Worm (Caenorhabditis elegans) whole organism, L1 larva: ENCODE data around the gene unc-119.

Experiments
- C16A3.4 ChIP-seq: fragments of 150-350 bp; optimal IDR thresholded peaks from 2 replicates; lab custom pipeline; 2014; ENCODE audit warnings: missing biosample characterization, missing genetic modification characterization
- aha-1 ChIP-seq: fragments of 150-350 bp; optimal IDR thresholded peaks from 2 replicates; lab custom pipeline; 2014; ENCODE audit warnings: missing biosample characterization, missing genetic modification characterization
- aly-2 ChIP-seq: fragments of 150-350 bp; optimal IDR thresholded peaks from 2 replicates; lab custom pipeline; 2014; ENCODE audit warnings: missing biosample characterization, missing genetic modification characterization
- blmp-1 ChIP-seq: fragments of 150-350 bp; optimal IDR thresholded peaks from 2 replicates; lab custom pipeline; 2014; ENCODE audit warnings: missing biosample characterization, missing genetic modification characterization
- ceh-82 ChIP-seq, 3 experiments: fragments of 150-350 bp in 1 of 3; sonication (generic microtip) in 2 of 3; optimal IDR thresholded peaks; 2 replicates each; lab custom pipeline; 2014 to 2017; ENCODE audit warnings: missing biosample characterization in 3 of 3, missing genetic modification characterization in 3 of 3
- dpl-1 ChIP-seq, 3 experiments: fragments of 150-350 bp in 2 of 3; sonication (generic microtip) in 1 of 3; optimal IDR thresholded peaks; 2 replicates each; lab custom pipeline; 2014 to 2017; ENCODE audit warnings: missing biosample characterization in 3 of 3, missing genetic modification characterization in 3 of 3, missing genetic modification reagents in 3 of 3
- dsc-1 ChIP-seq: sonication (generic microtip); optimal IDR thresholded peaks from 2 replicates; lab custom pipeline; 2016; ENCODE audit warnings: mild to moderate bottlenecking, missing genetic modification characterization, missing compliant biosample characterization
- efl-1 ChIP-seq, 4 experiments: fragments of 150-350 bp; optimal IDR thresholded peaks in 3 of 4; peaks in 1 of 4; 1 replicate in 1 of 4; 2 replicates in 3 of 4; lab custom pipeline; 2014; ENCODE audit warnings: missing biosample characterization in 2 of 4, missing genetic modification characterization in 2 of 4, missing genetic modification reagents in 2 of 4
- egl-27 ChIP-seq, 2 experiments: fragments of 150-350 bp in 1 of 2; sonication (generic microtip); optimal IDR thresholded peaks; 3 replicates each; lab custom pipeline; 2017 to 2018; ENCODE audit warnings: missing biosample characterization in 2 of 2, missing genetic modification characterization in 2 of 2, missing genetic modification reagents in 2 of 2
- elt-2 ChIP-seq: sonication (generic microtip); optimal IDR thresholded peaks from 2 replicates; lab custom pipeline; 2016; ENCODE audit warnings: missing genetic modification characterization, mild to moderate bottlenecking, inconsistent platforms, missing compliant biosample characterization, missing genetic modification reagents
- ets-5 ChIP-seq: fragments of 200-800 bp; sonication (Bioruptor generic); IDR thresholded peaks from 2 replicates; pipeline ENCODE4 v1.3.6; 2022; ENCODE audit warnings: missing genetic modification characterization, missing compliant biosample characterization
- fkh-4 ChIP-seq: sonication (generic microtip); optimal IDR thresholded peaks from 2 replicates; lab custom pipeline; 2016; ENCODE audit warnings: missing compliant biosample characterization, missing genetic modification characterization, borderline replicate concordance
- hpl-2 ChIP-seq: fragments of 150-350 bp; optimal IDR thresholded peaks from 2 replicates; lab custom pipeline; 2014; ENCODE audit warnings: missing biosample characterization, missing genetic modification reagents, missing genetic modification characterization
- lin-13 ChIP-seq: fragments of 150-350 bp; optimal IDR thresholded peaks from 2 replicates; lab custom pipeline; 2014; ENCODE audit warnings: missing biosample characterization, missing genetic modification reagents, missing genetic modification characterization
- lin-14 ChIP-seq: fragments of 200-800 bp; sonication (Bioruptor generic); optimal IDR thresholded peaks from 2 replicates; lab custom pipeline; 2018; ENCODE audit warnings: mild to moderate bottlenecking, missing genetic modification characterization, moderate library complexity, missing compliant biosample characterization
- lin-15B ChIP-seq: fragments of 150-350 bp; sonication (generic microtip); optimal IDR thresholded peaks from 3 replicates; lab custom pipeline; 2014; ENCODE audit warnings: missing biosample characterization, missing genetic modification characterization
- lin-35 ChIP-seq, 2 experiments: fragments of 150-350 bp; optimal IDR thresholded peaks; 2 replicates each; lab custom pipeline; 2014; ENCODE audit warnings: missing biosample characterization in 2 of 2, missing genetic modification characterization in 2 of 2, missing genetic modification reagents in 2 of 2
- lsy-2 ChIP-seq, 2 experiments: fragments of 150-350 bp; optimal IDR thresholded peaks; 2 replicates each; lab custom pipeline; 2014; ENCODE audit warnings: missing biosample characterization in 2 of 2, missing genetic modification characterization in 2 of 2
- mdl-1 ChIP-seq, 2 experiments: fragments of 150-350 bp; optimal IDR thresholded peaks; 2 replicates each; lab custom pipeline; 2014 to 2017; ENCODE audit warnings: missing biosample characterization in 2 of 2, missing genetic modification characterization in 2 of 2, inconsistent platforms in 1 of 2
- nhr-11 ChIP-seq: fragments of 150-350 bp; optimal IDR thresholded peaks from 2 replicates; lab custom pipeline; 2014; ENCODE audit warnings: missing biosample characterization, missing genetic modification characterization
- nhr-12 ChIP-seq: sonication (generic microtip); optimal IDR thresholded peaks from 2 replicates; lab custom pipeline; 2017; ENCODE audit warnings: missing biosample characterization, missing genetic modification characterization
- nhr-19 ChIP-seq: fragments of 200-800 bp; sonication (Bioruptor generic); conservative IDR thresholded peaks from 2 replicates; pipeline ENCODE4 v1.3.6; 2022; ENCODE audit warnings: missing genetic modification characterization, missing compliant biosample characterization
- nhr-47 ChIP-seq: sonication (generic microtip); optimal IDR thresholded peaks from 2 replicates; lab custom pipeline; 2016; ENCODE audit warnings: mild to moderate bottlenecking, missing genetic modification characterization, moderate library complexity, missing compliant biosample characterization
- nhr-77 ChIP-seq: fragments of 150-350 bp; optimal IDR thresholded peaks from 2 replicates; lab custom pipeline; 2014; ENCODE audit warnings: missing biosample characterization, missing genetic modification characterization
- nhr-85 ChIP-seq: sonication (generic microtip); peaks from one replicate; lab custom pipeline; 2016; ENCODE audit warnings: missing genetic modification characterization, inconsistent platforms, missing compliant biosample characterization
- pag-3 ChIP-seq: sonication (generic microtip); optimal IDR thresholded peaks from 2 replicates; lab custom pipeline; 2017; ENCODE audit warnings: missing genetic modification characterization, mild to moderate bottlenecking, missing compliant biosample characterization, antibody characterized with exemption, borderline replicate concordance; ENCODE audit not compliant: insufficient read depth
- rnt-1 ChIP-seq: sonication (generic microtip); optimal IDR thresholded peaks from 2 replicates; lab custom pipeline; 2016; ENCODE audit warnings: mild to moderate bottlenecking, missing genetic modification characterization, moderate library complexity, missing compliant biosample characterization
- snpc-4 ChIP-seq: fragments of 150-350 bp; optimal IDR thresholded peaks from 2 replicates; lab custom pipeline; 2014; ENCODE audit warnings: missing biosample characterization, missing genetic modification characterization
- snu-23 ChIP-seq: sonication (generic microtip); optimal IDR thresholded peaks from 2 replicates; lab custom pipeline; 2016; ENCODE audit warnings: missing genetic modification characterization, missing compliant biosample characterization
- sox-4 ChIP-seq: sonication (generic microtip); optimal IDR thresholded peaks from 2 replicates; lab custom pipeline; 2016; ENCODE audit warnings: missing genetic modification characterization, missing compliant biosample characterization
- sptf-1 ChIP-seq: fragments of 150-350 bp; optimal IDR thresholded peaks from 2 replicates; lab custom pipeline; 2014; ENCODE audit warnings: missing biosample characterization, missing genetic modification characterization
- swsn-7 ChIP-seq: sonication (generic microtip); optimal IDR thresholded peaks from 2 replicates; lab custom pipeline; 2016; ENCODE audit warnings: missing genetic modification characterization, missing compliant biosample characterization
- tbx-2 ChIP-seq: sonication (generic microtip); optimal IDR thresholded peaks from 2 replicates; lab custom pipeline; 2016; ENCODE audit warnings: missing genetic modification characterization, missing compliant biosample characterization
- unc-62 ChIP-seq: fragments of 150-350 bp; optimal IDR thresholded peaks from 2 replicates; lab custom pipeline; 2014; ENCODE audit warnings: missing biosample characterization, missing genetic modification reagents, missing genetic modification characterization
- xbp-1 ChIP-seq: sonication (generic microtip); optimal IDR thresholded peaks from 2 replicates; lab custom pipeline; 2016; ENCODE audit warnings: missing genetic modification characterization, missing compliant biosample characterization

unc-119 gene

ce11 chrIII:10857984-10858383, 44.5 kb upstream of the unc-119 start, which contains the start of gene oxi-1:
TSS of gene oxi-1 (plus strand) at chrIII:10858284.
- TF ChIP-seq sox-4 (tag; lab: Kevin White, UChicago) (no peak), tbx-2 (tag; lab: Kevin White, UChicago) (no peak), mdl-1 (tag; optimal IDR thresholded peaks at IDR 0.05; lab: Kevin White, UChicago) (no peak), ets-5 (GFP tag; lab: Robert Waterston, UW) (no peak), aha-1 (tag; lab: Kevin White, UChicago) (no peak), lin-14 (GFP tag; lab: Kevin White, UChicago) (no peak), nhr-47 (tag; lab: Kevin White, UChicago) (no peak), ceh-82 (tag; optimal IDR thresholded peaks at IDR 0.05; lab: Kevin White, UChicago) (no peak), sptf-1 (tag; lab: Kevin White, UChicago) (no peak), lin-35 (GFP tag; optimal IDR thresholded peaks at IDR 0.05; lab: Kevin White, UChicago) (no peak), swsn-7 (tag; lab: Kevin White, UChicago) (no peak)

ce11 chrIII:10861375-10861774, 41.1 kb upstream of the unc-119 start:
- no peak for TF ChIP-seq nhr-19

- TF ChIP-seq egl-27 (tag; optimal IDR thresholded peaks at IDR 0.05; lab: Kevin White, UChicago) (no peak), pag-3 (tag; lab: Kevin White, UChicago) (no peak), elt-2 (no peak), hpl-2 (GFP tag; lab: Kevin White, UChicago) (no peak), nhr-11 (tag; lab: Kevin White, UChicago) (no peak)
Observed at ce11 chrIII:10867086-10867485, 35.4 kb upstream of the unc-119 start.

ce11 chrIII:10868653-10869392, 33.6 kb upstream of the unc-119 start, which contains the start of the genes cey-4 and vps-50:
TSS of gene cey-4 (minus strand) at chrIII:10868703.
TSS of gene vps-50 (plus strand) at chrIII:10869193.
- TF ChIP-seq rnt-1 (tag; lab: Kevin White, UChicago) (peak; percentile 32), C16A3.4 (tag; lab: Kevin White, UChicago) (peak; percentile 62), nhr-85 (tag; lab: Kevin White, UChicago) (peak; percentile 6), lin-35 (GFP tag; optimal IDR thresholded peaks at IDR 0.05; lab: Kevin White, UChicago) (peak; percentile 18 to 55), lin-15B (peak; percentile 8), dpl-1 (GFP tag; optimal IDR thresholded peaks at IDR 0.05; lab: Kevin White, UChicago) (peak; percentile 28 to 66 (median 47)), snpc-4 (tag; lab: Kevin White, UChicago) (peak; percentile 2), lsy-2 (tag; optimal IDR thresholded peaks at IDR 0.05; lab: Kevin White, UChicago) (peak; percentile 41 to 67), nhr-12 (tag; lab: Kevin White, UChicago) (no peak), nhr-77 (tag; lab: Kevin White, UChicago) (no peak), xbp-1 (peak; percentile 22), unc-62 (GFP tag; lab: Kevin White, UChicago) (no peak), lin-13 (GFP tag; lab: Kevin White, UChicago) (peak; percentile 22), sptf-1 (tag; lab: Kevin White, UChicago) (no peak), efl-1 (optimal IDR thresholded peaks at IDR 0.05; lab: Kevin White, UChicago) (peak; percentile 51 to 60), efl-1 (GFP tag; optimal IDR thresholded peaks at IDR 0.05 in 1 of 2; lab: Kevin White, UChicago) (peak; percentile 45 to 95), blmp-1 (tag; lab: Kevin White, UChicago) (no peak), dsc-1 (peak; percentile 18), ceh-82 (tag; optimal IDR thresholded peaks at IDR 0.05; lab: Kevin White, UChicago) (peak in 1 of 3 experiments; percentile 29), aly-2 (tag; lab: Kevin White, UChicago) (no peak), snu-23 (GFP tag; lab: Kevin White, UChicago) (peak; percentile 40), fkh-4 (no peak), sox-4 (tag; lab: Kevin White, UChicago) (no peak)
